Fruit fly (Drosophila melanogaster) whole organism, embryonic: ENCODE measurements around the gene CG9300.

Source experiments
- Ada2b ChIP-seq: fragments of 200-800 bp; sonication (Bioruptor generic); IDR thresholded peaks from 2 replicates; pipeline ENCODE4 v1.3.6; 2022; ENCODE audit warnings: missing biosample characterization, missing genetic modification characterization
- Atf6 ChIP-seq: fragments of 200-800 bp; sonication (Bioruptor generic); IDR thresholded peaks from 2 replicates; pipeline ENCODE4 v1.3.6; 2022; ENCODE audit warnings: missing biosample characterization, missing genetic modification characterization
- B-H1 ChIP-seq: fragments of 200-800 bp; sonication (Bioruptor generic); IDR thresholded peaks from 3 replicates; pipeline ENCODE4 v1.3.6; 2022; ENCODE audit warnings: missing biosample characterization, missing genetic modification characterization
- Blimp-1 ChIP-seq: fragments of 200-800 bp; sonication (Bioruptor generic); optimal IDR thresholded peaks from 3 replicates; lab custom pipeline; 2018; ENCODE audit warnings: missing biosample characterization, missing genetic modification characterization, mild to moderate bottlenecking, moderate library complexity, missing genetic modification reagents
- CG10209 ChIP-seq: fragments of 200-800 bp; sonication (Bioruptor generic); optimal IDR thresholded peaks from 3 replicates; lab custom pipeline; 2017; ENCODE audit warnings: missing biosample characterization, mild to moderate bottlenecking, missing genetic modification characterization, missing genetic modification reagents
- CG11398 ChIP-seq: fragments of 200-800 bp; sonication (Bioruptor generic); optimal IDR thresholded peaks from 2 replicates; lab custom pipeline; 2016; ENCODE audit warnings: missing biosample characterization, missing genetic modification characterization
- CG12155 ChIP-seq: fragments of 200-800 bp; sonication (Bioruptor generic); optimal IDR thresholded peaks from 3 replicates; lab custom pipeline; 2016; ENCODE audit warnings: missing biosample characterization, missing genetic modification characterization
- CG12659 ChIP-seq: fragments of 200-800 bp; sonication (Bioruptor generic); optimal IDR thresholded peaks from 3 replicates; lab custom pipeline; 2017; ENCODE audit warnings: mild to moderate bottlenecking, missing biosample characterization, missing genetic modification reagents, missing genetic modification characterization
- CG12744 ChIP-seq: fragments of 200-800 bp; sonication (Bioruptor generic); optimal IDR thresholded peaks from 2 replicates; lab custom pipeline; 2016; ENCODE audit warnings: missing biosample characterization, missing genetic modification characterization
- CG1603 ChIP-seq: fragments of 200-800 bp; sonication (Bioruptor generic); optimal IDR thresholded peaks from 2 replicates; lab custom pipeline; 2019; ENCODE audit warnings: missing biosample characterization, mild to moderate bottlenecking, missing genetic modification characterization, moderate library complexity
- CG1792 ChIP-seq: fragments of 200-800 bp; sonication (Bioruptor generic); optimal IDR thresholded peaks from 2 replicates; lab custom pipeline; 2016; ENCODE audit warnings: missing biosample characterization, missing genetic modification characterization
- CG18764 ChIP-seq: fragments of 200-800 bp; sonication (Bioruptor generic); optimal IDR thresholded peaks from 3 replicates; lab custom pipeline; 2016; ENCODE audit warnings: missing biosample characterization, missing genetic modification characterization
- CG30403 ChIP-seq: fragments of 200-800 bp; sonication (Bioruptor generic); optimal IDR thresholded peaks from 3 replicates; lab custom pipeline; 2016; ENCODE audit warnings: missing biosample characterization, missing genetic modification characterization
- CG30431 ChIP-seq: fragments of 200-800 bp; sonication (Bioruptor generic); optimal IDR thresholded peaks from 2 replicates; lab custom pipeline; 2017; ENCODE audit warnings: missing biosample characterization, missing genetic modification characterization
- CG31365 ChIP-seq: fragments of 200-800 bp; sonication (Bioruptor generic); optimal IDR thresholded peaks from 2 replicates; lab custom pipeline; 2018; ENCODE audit warnings: missing biosample characterization, mild to moderate bottlenecking, missing genetic modification characterization
- CG4820 ChIP-seq: fragments of 200-800 bp; sonication (Bioruptor generic); optimal IDR thresholded peaks from 3 replicates; lab custom pipeline; 2016; ENCODE audit warnings: missing biosample characterization, missing genetic modification characterization
- CG5953 ChIP-seq: fragments of 200-800 bp; sonication (Bioruptor generic); IDR thresholded peaks from 2 replicates; pipeline ENCODE4 v1.3.6; 2022; ENCODE audit warnings: missing biosample characterization, missing genetic modification characterization
- CG6175 ChIP-seq: fragments of 200-800 bp; sonication (Bioruptor generic); IDR thresholded peaks from 3 replicates; pipeline ENCODE4 v1.3.6; 2022; ENCODE audit warnings: missing biosample characterization, missing genetic modification characterization
- CG6683 ChIP-seq: fragments of 200-800 bp; sonication (Bioruptor generic); optimal IDR thresholded peaks from 2 replicates; lab custom pipeline; 2017; ENCODE audit warnings: missing biosample characterization, mild to moderate bottlenecking, missing genetic modification characterization, missing genetic modification reagents
- CG6765 ChIP-seq: fragments of 200-800 bp; sonication (Bioruptor generic); optimal IDR thresholded peaks from 3 replicates; lab custom pipeline; 2017; ENCODE audit warnings: missing biosample characterization, mild to moderate bottlenecking, missing genetic modification characterization
- CG9797 ChIP-seq: fragments of 200-800 bp; sonication (Bioruptor generic); optimal IDR thresholded peaks from 3 replicates; lab custom pipeline; 2018; ENCODE audit warnings: missing biosample characterization, mild to moderate bottlenecking, missing genetic modification characterization
- CG9876 ChIP-seq: fragments of 200-800 bp; sonication (Bioruptor generic); optimal IDR thresholded peaks from 2 replicates; lab custom pipeline; 2016; ENCODE audit warnings: missing biosample characterization, missing genetic modification characterization
- Dek ChIP-seq: fragments of 200-800 bp; sonication (Bioruptor generic); optimal IDR thresholded peaks from 3 replicates; lab custom pipeline; 2019; ENCODE audit warnings: missing biosample characterization, mild to moderate bottlenecking, missing genetic modification characterization, moderate library complexity
- Dip2 ChIP-seq: fragments of 200-800 bp; sonication (Bioruptor generic); IDR thresholded peaks from 2 replicates; pipeline ENCODE4 v1.3.6; 2022; ENCODE audit warnings: missing biosample characterization, missing genetic modification characterization
- Dp ChIP-seq: fragments of 200-800 bp; sonication (Bioruptor generic); optimal IDR thresholded peaks from 2 replicates; lab custom pipeline; 2018; ENCODE audit warnings: missing biosample characterization, mild to moderate bottlenecking, missing genetic modification characterization, moderate library complexity
- Eip74EF ChIP-seq, 2 experiments: fragments of 200-800 bp in 1 of 2; fragments of >200 bp in 1 of 2; sonication (Bioruptor generic) in 1 of 2; optimal IDR thresholded peaks; 2 replicates each; lab custom pipeline; 2017 to 2019; ENCODE audit warnings: missing biosample characterization in 2 of 2, missing genetic modification characterization in 2 of 2, mild to moderate bottlenecking in 1 of 2, moderate library complexity in 1 of 2
- Gug ChIP-seq: fragments of 200-800 bp; sonication (Bioruptor generic); IDR thresholded peaks from 4 replicates; pipeline ENCODE4 v1.3.6; 2022; ENCODE audit warnings: missing biosample characterization, missing genetic modification characterization
- H15 ChIP-seq: fragments of 200-800 bp; sonication (Bioruptor generic); IDR thresholded peaks from 3 replicates; pipeline ENCODE4 v1.3.6; 2022; ENCODE audit warnings: missing biosample characterization, missing genetic modification characterization
- Kr ChIP-seq: fragments of 200-800 bp; sonication (Bioruptor generic); optimal IDR thresholded peaks from 2 replicates; lab custom pipeline; 2017; ENCODE audit warnings: missing biosample characterization, mild to moderate bottlenecking, missing genetic modification characterization
- Lim3 ChIP-seq: fragments of 200-800 bp; sonication (Bioruptor generic); IDR thresholded peaks from 2 replicates; pipeline ENCODE4 v1.3.6; 2022; ENCODE audit warnings: missing biosample characterization, missing genetic modification characterization
- Nf-YA ChIP-seq: fragments of 200-800 bp; sonication (Bioruptor generic); IDR thresholded peaks from 2 replicates; pipeline ENCODE4 v1.3.6; 2022; ENCODE audit warnings: missing biosample characterization, missing genetic modification characterization
- Rfx ChIP-seq: fragments of 200-800 bp; sonication (Bioruptor generic); IDR thresholded peaks from 2 replicates; pipeline ENCODE4 v1.3.6; 2022; ENCODE audit warnings: missing biosample characterization, missing genetic modification characterization
- Sin3A ChIP-seq: fragments of >200 bp; optimal IDR thresholded peaks from 2 replicates; lab custom pipeline; 2018
- TFAM ChIP-seq: fragments of 200-800 bp; sonication (Bioruptor generic); optimal IDR thresholded peaks from 2 replicates; lab custom pipeline; 2017; ENCODE audit warnings: missing biosample characterization, missing genetic modification characterization, inconsistent platforms
- abd-A ChIP-seq: fragments of 200-800 bp; sonication (Bioruptor generic); optimal IDR thresholded peaks from 3 replicates; lab custom pipeline; 2019; ENCODE audit warnings: missing biosample characterization, mild to moderate bottlenecking, missing genetic modification characterization, moderate library complexity
- btn ChIP-seq: fragments of 200-800 bp; sonication (Bioruptor generic); optimal IDR thresholded peaks from 2 replicates; lab custom pipeline; 2016; ENCODE audit warnings: missing biosample characterization, missing genetic modification characterization
- cato ChIP-seq: fragments of 200-800 bp; sonication (Bioruptor generic); optimal IDR thresholded peaks from 2 replicates; lab custom pipeline; 2016; ENCODE audit warnings: missing biosample characterization, missing genetic modification characterization, borderline replicate concordance
- chn ChIP-seq: fragments of 200-800 bp; sonication (Bioruptor generic); optimal IDR thresholded peaks from 2 replicates; lab custom pipeline; 2016; ENCODE audit warnings: missing biosample characterization, missing genetic modification characterization
- dan ChIP-seq: fragments of 200-800 bp; sonication (Bioruptor generic); IDR thresholded peaks from 2 replicates; pipeline ENCODE4 v1.3.6; 2022; ENCODE audit warnings: missing biosample characterization, missing genetic modification characterization
- fru ChIP-seq: fragments of >200 bp; optimal IDR thresholded peaks from 2 replicates; lab custom pipeline; 2017
- gfzf ChIP-seq: fragments of 200-800 bp; sonication (Bioruptor generic); optimal IDR thresholded peaks from 2 replicates; lab custom pipeline; 2016; ENCODE audit warnings: missing biosample characterization, mild to moderate bottlenecking, missing genetic modification characterization, moderate library complexity
- maf-S ChIP-seq: fragments of 200-800 bp; sonication (Bioruptor generic); optimal IDR thresholded peaks from 2 replicates; lab custom pipeline; 2016; ENCODE audit warnings: missing biosample characterization, missing genetic modification characterization
- nau ChIP-seq: fragments of 200-800 bp; sonication (Bioruptor generic); optimal IDR thresholded peaks from 3 replicates; lab custom pipeline; 2017; ENCODE audit warnings: missing biosample characterization, mild to moderate bottlenecking, missing genetic modification characterization, missing genetic modification reagents
- prd ChIP-seq, 3 experiments: fragments of >200 bp in 2 of 3; fragments of 200-800 bp in 1 of 3; sonication (Bioruptor generic) in 1 of 3; optimal IDR thresholded peaks in 2 of 3; IDR thresholded peaks in 1 of 3; 2 replicates in 2 of 3; 3 replicates in 1 of 3; pipeline versions ENCODE4 v1.3.6 to Lab custom; 2017 to 2022; ENCODE audit warnings: missing biosample characterization in 1 of 3, missing genetic modification characterization in 1 of 3
- shn ChIP-seq: fragments of 200-800 bp; sonication (Bioruptor generic); optimal IDR thresholded peaks from 3 replicates; lab custom pipeline; 2016; ENCODE audit warnings: missing biosample characterization, missing genetic modification characterization
- ssp ChIP-seq: fragments of 200-800 bp; sonication (Bioruptor generic); IDR thresholded peaks from 2 replicates; pipeline ENCODE4 v1.3.6; 2022; ENCODE audit warnings: missing biosample characterization, missing genetic modification characterization
- stc ChIP-seq: fragments of 200-800 bp; sonication (Bioruptor generic); IDR thresholded peaks from 2 replicates; pipeline ENCODE4 v1.3.6; 2022; ENCODE audit warnings: missing biosample characterization, missing genetic modification characterization
- tap ChIP-seq: fragments of 200-800 bp; optimal IDR thresholded peaks from 3 replicates; lab custom pipeline; 2019; ENCODE audit warnings: missing biosample characterization, mild to moderate bottlenecking, missing genetic modification characterization, moderate library complexity
- wdn ChIP-seq: fragments of 200-800 bp; sonication (Bioruptor generic); IDR thresholded peaks from 2 replicates; pipeline ENCODE4 v1.3.6; 2022; ENCODE audit warnings: missing biosample characterization, missing genetic modification characterization
- z ChIP-seq: fragments of 200-800 bp; sonication (Bioruptor generic); IDR thresholded peaks from 3 replicates; pipeline ENCODE4 v1.3.6; 2022; ENCODE audit warnings: missing biosample characterization, missing genetic modification characterization
- zf30C ChIP-seq: fragments of 200-800 bp; sonication (Bioruptor generic); optimal IDR thresholded peaks from 3 replicates; lab custom pipeline; 2018; ENCODE audit warnings: missing biosample characterization, mild to moderate bottlenecking, missing genetic modification characterization

CG9300 gene

DNA sequence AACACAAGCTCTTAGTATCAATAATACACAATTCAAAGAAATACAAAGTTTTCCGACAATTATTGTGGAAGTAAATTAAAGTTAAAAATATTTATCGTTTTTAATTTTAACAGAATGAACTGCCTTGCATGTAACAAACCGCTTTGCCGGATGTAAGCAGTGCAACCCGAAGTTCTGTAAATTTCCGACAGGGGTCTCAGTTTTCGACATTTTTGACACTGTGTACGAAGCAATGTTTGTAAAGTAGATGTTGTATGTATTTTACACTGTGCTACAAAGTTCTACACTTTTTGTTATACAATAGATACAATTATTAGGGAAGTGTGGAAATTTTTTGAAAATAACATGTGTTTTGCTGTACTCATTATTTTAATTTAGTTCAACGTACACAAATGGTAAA lies 35.7 kb upstream of the CG9300 start (continued):
- TF ChIP-seq CG18764 (GFP tag; lab: Kevin White, UChicago) (peak; percentile 89), dan (peak; percentile 43; the same call in 1 of the 2 replicates), chn (peak; percentile 75), tap (tag; lab: Kevin White, UChicago) (peak; percentile 27), Gug (GFP tag; lab: Robert Waterston, UW) (peak; percentile 93; the same call in 3 of the 4 replicates), nau (peak; percentile 52), CG30403 (GFP tag; lab: Kevin White, UChicago) (peak; percentile 90), CG6175 (GFP tag; lab: Robert Waterston, UW) (peak; percentile 91), CG10209 (GFP tag; lab: Kevin White, UChicago) (peak; percentile 86), Blimp-1 (GFP tag; lab: Kevin White, UChicago) (peak; percentile 65), CG12659 (GFP tag; lab: Kevin White, UChicago) (peak; percentile 81), CG31365 (peak; percentile 98), Ada2b (GFP tag; lab: Robert Waterston, UW) (peak; percentile 80; the same call in 1 of the 2 replicates), CG12744 (GFP tag; lab: Kevin White, UChicago) (peak; percentile 83), CG1603 (tag; lab: Kevin White, UChicago) (peak; percentile 93), CG9797 (GFP tag; lab: Kevin White, UChicago) (no peak), CG11398 (GFP tag; lab: Kevin White, UChicago) (peak; percentile 50), CG9876 (peak; percentile 94), Kr (GFP tag; lab: Kevin White, UChicago) (no peak), CG30431 (GFP tag; lab: Kevin White, UChicago) (peak; percentile 91), gfzf (GFP tag; lab: Kevin White, UChicago) (peak; percentile 21), Sin3A (no peak), btn (GFP tag; lab: Kevin White, UChicago) (peak; percentile 85), Lim3 (peak; percentile 40; the same call in 1 of the 2 replicates), stc (GFP tag; lab: Robert Waterston, UW) (peak; percentile 86), prd (optimal IDR thresholded peaks at IDR 0.05; lab: Kevin White, UChicago) (no peak), prd (GFP tag; IDR thresholded peaks at IDR 0.05; lab: Robert Waterston, UW) (peak; percentile 89), H15 (GFP tag; lab: Robert Waterston, UW) (peak; percentile 97), TFAM (GFP tag; lab: Kevin White, UChicago) (peak; percentile 27), abd-A (tag; lab: Kevin White, UChicago) (no peak), CG5953 (peak; percentile 87), Atf6 (peak; percentile 69), CG6765 (GFP tag; lab: Kevin White, UChicago) (peak; percentile 90), fru (lab: Kevin White, UChicago) (no peak), Dek (tag; lab: Kevin White, UChicago) (peak; percentile 84), shn (GFP tag; lab: Kevin White, UChicago) (peak; percentile 86), Eip74EF (GFP tag; optimal IDR thresholded peaks at IDR 0.05; lab: Kevin White, UChicago) (no peak), CG6683 (GFP tag; lab: Kevin White, UChicago) (no peak), maf-S (GFP tag; lab: Kevin White, UChicago) (peak; percentile 92), CG12155 (GFP tag; lab: Kevin White, UChicago) (peak; percentile 70), ssp (GFP tag; lab: Robert Waterston, UW) (peak; percentile 89), CG1792 (GFP tag; lab: Kevin White, UChicago) (peak; percentile 79), B-H1 (GFP tag; lab: Robert Waterston, UW) (peak; percentile 84), zf30C (GFP tag; lab: Kevin White, UChicago) (no peak), wdn (GFP tag; lab: Robert Waterston, UW) (peak; percentile 87), z (GFP tag; lab: Robert Waterston, UW) (0 out of 3 replicates have a peak, but pooled peaks have one; percentile 55), Nf-YA (GFP tag; lab: Robert Waterston, UW) (peak; percentile 79), CG4820 (GFP tag; lab: Kevin White, UChicago) (peak; percentile 85), Rfx (peak; percentile 98), Dip2 (no peak), cato (GFP tag; lab: Kevin White, UChicago) (peak; percentile 81), Dp (GFP tag; lab: Kevin White, UChicago) (no peak)
